Fruit fly (Drosophila melanogaster): ENCODE measurements around the gene mtSSB.

The mtSSB gene

DNA sequence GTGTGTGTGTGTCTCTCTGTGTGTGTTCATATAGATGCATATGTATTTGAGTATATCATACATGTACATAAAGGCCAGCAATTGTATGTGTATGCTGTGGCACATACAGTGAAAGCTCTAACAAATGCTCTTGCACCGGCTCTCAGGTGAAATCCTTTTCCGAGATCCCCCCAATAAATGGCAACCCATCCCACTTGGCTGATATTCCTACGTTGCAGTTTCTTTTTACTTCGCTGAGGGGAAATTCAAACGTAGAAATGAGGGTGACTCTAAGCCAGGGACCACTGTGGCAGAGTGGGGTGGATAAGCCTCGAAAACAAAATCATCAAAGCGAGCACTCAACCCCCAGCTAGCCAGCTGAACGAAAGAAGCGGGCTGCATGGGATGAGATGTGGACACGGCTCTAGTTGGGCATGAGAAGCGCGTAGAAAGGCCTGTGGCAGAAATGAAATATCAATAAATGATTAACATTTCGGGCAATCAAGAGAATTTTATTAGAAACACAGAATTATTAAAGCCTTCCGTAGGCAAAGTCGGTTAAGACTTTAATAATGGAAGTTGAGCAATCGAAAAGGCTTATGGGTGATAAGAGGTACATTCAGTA, 17.4 kb upstream of the mtSSB start (continued):
- TF ChIP-seq CG6689 (GFP tag; IDR thresholded peaks at IDR 0.05) (peak; percentile 99), CG7556 (GFP tag; optimal IDR thresholded peaks at IDR 0.05) (peak; percentile 87), CG17912 (GFP tag; optimal IDR thresholded peaks at IDR 0.05) (peak; percentile 97), CG4360 (GFP tag; IDR thresholded peaks at IDR 0.05) (peak; percentile 95), CG17802 (tag; optimal IDR thresholded peaks at IDR 0.05) (peak; percentile 95), CG4404 (GFP tag; IDR thresholded peaks at IDR 0.05) (peak; percentile 99), h (optimal IDR thresholded peaks at IDR 0.05) (no peak), ham (GFP tag; IDR thresholded peaks at IDR 0.05) (peak; percentile 98), ase (GFP tag; IDR thresholded peaks at IDR 0.05) (peak; percentile 100), Dfd (GFP tag; optimal IDR thresholded peaks at IDR 0.05) (peak in 1 of 2 experiments; percentile 11), pnt (GFP tag; optimal IDR thresholded peaks at IDR 0.05) (peak; percentile 100), sima (GFP tag; optimal IDR thresholded peaks at IDR 0.05) (peak; percentile 98), Deaf1 (tag; optimal IDR thresholded peaks at IDR 0.05) (peak; percentile 90), CG10209 (GFP tag; optimal IDR thresholded peaks at IDR 0.05) (peak; percentile 99), CG11398 (GFP tag; optimal IDR thresholded peaks at IDR 0.05) (peak; percentile 99), CG4617 (GFP tag; optimal IDR thresholded peaks at IDR 0.05; ENCODE audit: borderline replicate concordance) (peak; percentile 99), her (GFP tag; optimal IDR thresholded peaks at IDR 0.05) (peak; percentile 98), esg (GFP tag; conservative IDR thresholded peaks at IDR 0.05) (peak; percentile 100), CG8281 (tag; optimal IDR thresholded peaks at IDR 0.05) (peak; percentile 94), gro (GFP tag; optimal IDR thresholded peaks at IDR 0.05) (peak; percentile 100), maf-S (GFP tag; optimal IDR thresholded peaks at IDR 0.05) (peak; percentile 99), CG10321 (GFP tag; IDR thresholded peaks at IDR 0.05) (peak; percentile 87), phol (tag; optimal IDR thresholded peaks at IDR 0.05) (peak; percentile 97), tx (GFP tag; optimal IDR thresholded peaks at IDR 0.05) (peak; percentile 99), dysf (GFP tag; IDR thresholded peaks at IDR 0.05) (peak; percentile 100), CG13123 (GFP tag; optimal IDR thresholded peaks at IDR 0.05) (peak; percentile 99), CG18764 (GFP tag; optimal IDR thresholded peaks at IDR 0.05) (peak; percentile 99), C15 (GFP tag; IDR thresholded peaks at IDR 0.05) (peak; percentile 99), CG11085 (GFP tag; IDR thresholded peaks at IDR 0.05) (peak; percentile 98), Sox100B (GFP tag; optimal IDR thresholded peaks at IDR 0.05) (peak; percentile 91), Dp (GFP tag; optimal IDR thresholded peaks at IDR 0.05) (peak; percentile 48), zen2 (GFP tag; IDR thresholded peaks at IDR 0.05; ENCODE audit: partially characterized antibody) (no peak), CG3407 (GFP tag; optimal IDR thresholded peaks at IDR 0.05) (peak; percentile 98), ara (GFP tag; IDR thresholded peaks at IDR 0.05) (peak; percentile 100), Ets97D (GFP tag; optimal IDR thresholded peaks at IDR 0.05) (peak; percentile 95), MTF-1 (GFP tag; optimal IDR thresholded peaks at IDR 0.05; ENCODE audit: borderline replicate concordance) (peak; percentile 99), CG10959 (GFP tag; IDR thresholded peaks at IDR 0.05) (peak; percentile 99), CG33213 (GFP tag; optimal IDR thresholded peaks at IDR 0.05) (peak; percentile 100), fu2 (GFP tag; optimal IDR thresholded peaks at IDR 0.05) (peak; percentile 99), CG14965 (GFP tag; optimal IDR thresholded peaks at IDR 0.05; ENCODE audit: borderline replicate concordance) (peak; percentile 94), CG3726 (GFP tag; IDR thresholded peaks at IDR 0.05) (peak; percentile 99), CG2202 (tag; optimal IDR thresholded peaks at IDR 0.05) (peak; percentile 98), CG1529 (GFP tag; optimal IDR thresholded peaks at IDR 0.05) (peak; percentile 99), Oaz (GFP tag; IDR thresholded peaks at IDR 0.05) (peak; percentile 99), CG31224 (GFP tag; IDR thresholded peaks at IDR 0.05) (peak; percentile 98), CG5180 (GFP tag; optimal IDR thresholded peaks at IDR 0.05) (peak; percentile 94), gfzf (GFP tag; optimal IDR thresholded peaks at IDR 0.05) (peak; percentile 49), hth (optimal IDR thresholded peaks at IDR 0.05) (no peak), nerfin-1 (tag; optimal IDR thresholded peaks at IDR 0.05) (peak; percentile 96), ro (GFP tag; IDR thresholded peaks at IDR 0.05) (peak; percentile 100), CG34376 (GFP tag; optimal IDR thresholded peaks at IDR 0.05) (peak; percentile 97)

Data from whole organism, embryonic.